Worm (Caenorhabditis elegans): ENCODE results near the gene srh-201.

srh-201 gene

DNA sequence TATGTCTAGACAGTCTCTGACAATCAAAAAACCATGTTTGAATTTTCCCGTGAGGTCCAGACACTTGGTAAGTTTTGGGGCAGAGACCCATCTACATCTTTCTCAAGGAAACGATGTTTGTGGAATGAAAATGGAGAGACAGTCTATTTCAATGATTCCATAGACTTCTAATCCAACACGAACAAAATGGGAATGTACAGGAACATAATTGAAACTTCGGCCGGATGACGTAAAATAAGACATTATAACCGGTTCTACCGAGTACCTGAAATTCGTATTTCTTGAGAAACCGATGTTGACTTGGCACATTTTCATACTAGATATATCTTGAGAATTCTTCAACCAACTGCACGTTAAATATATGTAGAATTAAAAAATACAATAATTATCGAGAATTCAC lies 25.6 kb downstream of the srh-201 start, which contains the start of gene str-87:
str-87 (minus strand) TSS at position 101 of the 400 bp plus-strand sequence.
- TF ChIP-seq repo-1 (tag; optimal IDR thresholded peaks at IDR 0.05) (no peak), snpc-3.4 (tag; optimal IDR thresholded peaks at IDR 0.05) (no peak), B0336.3 (GFP tag; IDR thresholded peaks at IDR 0.05) (no peak), dpff-1 (tag; optimal IDR thresholded peaks at IDR 0.05) (no peak), C06A6.2 (GFP tag; conservative IDR thresholded peaks at IDR 0.05) (no peak), lag-1 (GFP tag; IDR thresholded peaks at IDR 0.05) (no peak), mel-28 (tag; optimal IDR thresholded peaks at IDR 0.05; ENCODE audit: borderline replicate concordance) (no peak), Y53G8AR.9 (GFP tag; conservative IDR thresholded peaks at IDR 0.05) (no peak), ceh-79 (tag; optimal IDR thresholded peaks at IDR 0.05) (no peak)

DNA sequence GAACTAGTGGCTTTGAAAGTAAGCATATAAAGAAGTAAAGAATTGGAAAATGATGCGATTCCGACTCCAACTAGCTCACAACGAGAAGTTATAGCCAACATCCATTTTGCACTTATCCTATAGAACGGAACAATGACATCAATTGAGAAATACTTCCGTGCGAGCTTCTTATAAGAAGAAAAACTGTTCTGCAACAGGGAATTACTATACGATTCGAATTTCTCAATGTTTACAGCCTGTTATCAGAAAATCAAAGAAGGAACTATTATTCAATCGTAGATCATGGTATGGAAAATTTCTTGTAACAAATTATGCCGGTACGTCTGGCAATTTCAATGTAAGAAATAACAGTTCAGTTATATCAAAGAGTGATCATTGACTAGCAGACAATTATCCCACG lies 27.9 kb downstream of the srh-201 start, which contains the start of gene str-85:
str-85 (minus strand) TSS at position 101 of the 400 bp plus-strand sequence.
- no peak for TF ChIP-seq ZK185.1 (tag; optimal IDR thresholded peaks at IDR 0.05; ENCODE audit: poor library complexity, severe bottlenecking)
- no peak for TF ChIP-seq F22D6.2 (tag; optimal IDR thresholded peaks at IDR 0.05)
- TF ChIP-seq madf-3 (GFP tag; IDR thresholded peaks at IDR 0.05), result no peak
- TF ChIP-seq ceh-40 (GFP tag; IDR thresholded peaks at IDR 0.05), result no peak
- TF ChIP-seq attf-3 (GFP tag; conservative IDR thresholded peaks at IDR 0.05), result no peak

DNA sequence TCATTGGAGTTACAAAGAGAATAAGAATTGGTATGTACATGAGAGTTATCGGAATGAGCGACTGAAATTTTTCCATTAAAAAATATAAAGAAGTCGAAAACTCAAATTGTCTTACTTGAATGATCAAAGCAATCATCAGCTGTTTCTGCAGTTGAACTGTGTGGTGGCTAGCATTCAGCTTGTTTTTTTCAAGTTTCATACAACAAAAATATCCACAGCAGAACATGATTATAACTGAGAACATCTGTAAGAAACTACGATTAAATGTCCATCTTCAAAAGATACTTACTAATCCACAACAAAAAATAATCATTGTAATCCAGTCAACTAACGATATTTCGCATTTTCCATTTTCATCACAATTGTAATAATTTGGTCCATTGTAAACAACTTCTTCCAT lies 28.9 kb downstream of the srh-201 start:
- no peak for TF ChIP-seq F57A8.1 (GFP tag; optimal IDR thresholded peaks at IDR 0.05)
- no peak for TF ChIP-seq dpff-1 (tag; optimal IDR thresholded peaks at IDR 0.05)
- TF ChIP-seq hlh-12 (tag; optimal IDR thresholded peaks at IDR 0.05), result no peak
- no peak for TF ChIP-seq T07F8.4 (tag; optimal IDR thresholded peaks at IDR 0.05)
- no peak for TF ChIP-seq lag-1 (GFP tag; IDR thresholded peaks at IDR 0.05)
- no peak for TF ChIP-seq sptf-2 (GFP tag; optimal IDR thresholded peaks at IDR 0.05)
- TF ChIP-seq madf-6 (GFP tag; IDR thresholded peaks at IDR 0.05), result no peak
- no peak for TF ChIP-seq lsl-1 (GFP tag; optimal IDR thresholded peaks at IDR 0.05)
- no peak for TF ChIP-seq Y56A3A.18 (GFP tag; IDR thresholded peaks at IDR 0.05)
- TF ChIP-seq Y79H2A.3 (GFP tag; conservative IDR thresholded peaks at IDR 0.05), result no peak
- TF ChIP-seq fkh-3 (tag; optimal IDR thresholded peaks at IDR 0.05), result no peak
- TF ChIP-seq ceh-79 (tag; optimal IDR thresholded peaks at IDR 0.05), result no peak
- no peak for TF ChIP-seq tbp1 (GFP tag; optimal IDR thresholded peaks at IDR 0.05)
- no peak for TF ChIP-seq ceh-40 (GFP tag; IDR thresholded peaks at IDR 0.05)
- TF ChIP-seq F52B5.7 (tag; optimal IDR thresholded peaks at IDR 0.05), result no peak
- TF ChIP-seq dox-1 (GFP tag; IDR thresholded peaks at IDR 0.05), result no peak
- no peak for TF ChIP-seq B0261.1 (tag; optimal IDR thresholded peaks at IDR 0.05)

DNA sequence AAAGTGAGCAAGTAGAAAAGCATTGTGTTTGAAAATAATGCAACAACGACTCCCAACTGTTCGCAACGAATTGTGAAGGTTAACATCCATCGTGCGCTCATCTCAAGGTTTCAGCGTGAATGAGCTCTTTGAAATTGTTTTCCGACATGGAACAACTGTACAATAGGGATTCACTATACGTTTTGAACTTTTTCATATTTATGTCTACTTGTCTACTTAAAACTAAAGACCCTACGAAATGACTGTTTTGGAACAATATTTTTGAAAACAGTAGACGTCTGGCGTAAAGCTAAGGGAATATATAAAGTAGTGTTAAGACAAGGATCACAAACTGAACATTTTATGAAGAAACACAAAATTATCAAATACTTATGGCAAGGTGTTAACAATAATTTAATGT lies 30.1 kb downstream of the srh-201 start, which contains the start of gene str-86:
str-86 (minus strand) TSS at position 101 of the 400 bp plus-strand sequence.
- TF ChIP-seq xnd-1 (tag; optimal IDR thresholded peaks at IDR 0.05), result no peak
- no peak for TF ChIP-seq rpc-1 (optimal IDR thresholded peaks at IDR 0.05)
- no peak for TF ChIP-seq rpc-1 (tag; optimal IDR thresholded peaks at IDR 0.05)
- no peak for TF ChIP-seq ztf-26 (tag; optimal IDR thresholded peaks at IDR 0.05)
- no peak for TF ChIP-seq hmg-1.2 (GFP tag; IDR thresholded peaks at IDR 0.05)
- no peak for TF ChIP-seq F49E8.2 (tag; optimal IDR thresholded peaks at IDR 0.05; ENCODE audit: insufficient read depth)
- TF ChIP-seq tbp1 (GFP tag; optimal IDR thresholded peaks at IDR 0.05), result no peak
- no peak for TF ChIP-seq nfya-1 (tag; optimal IDR thresholded peaks at IDR 0.05; ENCODE audit: borderline replicate concordance, insufficient read depth)
- no peak for TF ChIP-seq dpl-1 (GFP tag; optimal IDR thresholded peaks at IDR 0.05)

All from whole organism, young adult.